Worm (Caenorhabditis elegans): ENCODE data around the gene C53B7.2.
A peak's percentile ranks its signal among the peaks of the same experiment; 100 is the strongest.

DNA sequence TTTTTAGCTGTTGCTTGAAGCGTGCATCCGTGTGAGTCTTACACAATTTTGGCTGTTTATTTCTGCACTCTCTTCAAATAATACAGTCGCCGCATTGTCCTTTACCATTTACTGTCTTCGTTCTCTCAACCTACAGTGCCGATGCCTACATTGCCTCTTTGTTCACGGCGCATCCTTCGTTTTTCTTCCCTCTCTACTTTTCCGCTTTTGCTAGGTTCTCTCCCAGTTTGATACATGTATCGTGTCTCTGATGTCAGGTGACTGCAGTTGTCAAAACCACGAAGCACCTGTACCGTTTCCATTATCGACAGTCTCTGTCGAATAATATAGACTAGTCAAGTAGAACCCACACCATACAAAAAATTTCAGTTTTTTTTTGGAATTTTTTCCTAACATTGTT, 37.4 kb upstream of the C53B7.2 start:
- TF ChIP-seq elt-2 (tag; optimal IDR thresholded peaks at IDR 0.05) (peak; percentile 37), sptf-1 (tag; optimal IDR thresholded peaks at IDR 0.05) (no peak), mep-1 (tag; optimal IDR thresholded peaks at IDR 0.05) (peak; percentile 67), lin-39 (tag; optimal IDR thresholded peaks at IDR 0.05) (no peak), nhr-12 (tag; optimal IDR thresholded peaks at IDR 0.05) (no peak), nhr-11 (tag; optimal IDR thresholded peaks at IDR 0.05) (no peak), sox-4 (tag; optimal IDR thresholded peaks at IDR 0.05) (no peak), ceh-88 (GFP tag; IDR thresholded peaks at IDR 0.05) (no peak), tbx-2 (tag; optimal IDR thresholded peaks at IDR 0.05) (peak; percentile 2)
